Fruit fly (Drosophila melanogaster) whole organism, embryonic: ENCODE results near the gene CG7264.

Experiments used
- CG10209 ChIP-seq: fragments of 200-800 bp; sonication (Bioruptor generic); optimal IDR thresholded peaks from 3 replicates; lab custom pipeline; 2017; ENCODE audit warnings: missing biosample characterization, mild to moderate bottlenecking, missing genetic modification characterization, missing genetic modification reagents
- CG10321 ChIP-seq: fragments of 200-800 bp; sonication (Bioruptor generic); IDR thresholded peaks from 2 replicates; pipeline ENCODE4 v1.3.6; 2022; ENCODE audit warnings: missing biosample characterization, missing genetic modification characterization
- CG11247 ChIP-seq: fragments of 200-800 bp; sonication (Bioruptor generic); IDR thresholded peaks from 2 replicates; pipeline ENCODE4 v1.3.6; 2022; ENCODE audit warnings: missing biosample characterization, missing genetic modification characterization
- CG11560 ChIP-seq: fragments of 200-800 bp; sonication (Bioruptor generic); IDR thresholded peaks from 3 replicates; pipeline ENCODE4 v1.3.6; 2022; ENCODE audit warnings: missing biosample characterization, missing genetic modification characterization
- CG12071 ChIP-seq: fragments of 200-800 bp; sonication (Bioruptor generic); optimal IDR thresholded peaks from 3 replicates; lab custom pipeline; 2018; ENCODE audit warnings: missing biosample characterization, mild to moderate bottlenecking, missing genetic modification characterization
- CG12744 ChIP-seq: fragments of 200-800 bp; sonication (Bioruptor generic); optimal IDR thresholded peaks from 2 replicates; lab custom pipeline; 2016; ENCODE audit warnings: missing biosample characterization, missing genetic modification characterization
- CG15011 ChIP-seq: fragments of 200-800 bp; sonication (Bioruptor generic); optimal IDR thresholded peaks from 3 replicates; lab custom pipeline; 2018; ENCODE audit warnings: missing biosample characterization, mild to moderate bottlenecking, missing genetic modification characterization
- CG15601 ChIP-seq: fragments of 200-800 bp; sonication (Bioruptor generic); optimal IDR thresholded peaks from 3 replicates; lab custom pipeline; 2019; ENCODE audit warnings: missing biosample characterization, mild to moderate bottlenecking, missing genetic modification characterization, moderate library complexity
- CG2116 ChIP-seq: fragments of 200-800 bp; sonication (Bioruptor generic); optimal IDR thresholded peaks from 3 replicates; lab custom pipeline; 2018; ENCODE audit warnings: missing biosample characterization, mild to moderate bottlenecking, missing genetic modification characterization
- CG2202 ChIP-seq: fragments of 200-800 bp; sonication (Bioruptor generic); optimal IDR thresholded peaks from 2 replicates; lab custom pipeline; 2018; ENCODE audit warnings: missing biosample characterization, mild to moderate bottlenecking, missing genetic modification characterization
- CG33557 ChIP-seq: fragments of 200-800 bp; sonication (Bioruptor generic); optimal IDR thresholded peaks from 2 replicates; lab custom pipeline; 2019; ENCODE audit warnings: missing biosample characterization, mild to moderate bottlenecking, missing genetic modification characterization, moderate library complexity
- CG4282 ChIP-seq: fragments of 200-800 bp; sonication (Bioruptor generic); optimal IDR thresholded peaks from 2 replicates; lab custom pipeline; 2016; ENCODE audit warnings: missing biosample characterization, missing genetic modification characterization
- CG4617 ChIP-seq: fragments of 200-800 bp; sonication (Bioruptor generic); optimal IDR thresholded peaks from 3 replicates; lab custom pipeline; 2016; ENCODE audit warnings: missing biosample characterization, missing genetic modification characterization, borderline replicate concordance
- CG5245 ChIP-seq: fragments of 200-800 bp; sonication (Bioruptor generic); optimal IDR thresholded peaks from 3 replicates; lab custom pipeline; 2016; ENCODE audit warnings: missing biosample characterization, missing genetic modification characterization
- CG6765 ChIP-seq: fragments of 200-800 bp; sonication (Bioruptor generic); optimal IDR thresholded peaks from 3 replicates; lab custom pipeline; 2017; ENCODE audit warnings: missing biosample characterization, mild to moderate bottlenecking, missing genetic modification characterization
- CG7372 ChIP-seq: fragments of 200-800 bp; sonication (Bioruptor generic); IDR thresholded peaks from 2 replicates; pipeline ENCODE4 v1.3.6; 2022; ENCODE audit warnings: missing biosample characterization, missing genetic modification characterization
- CG8478 ChIP-seq: fragments of >200 bp; optimal IDR thresholded peaks from 2 replicates; lab custom pipeline; 2018
- CG8944 ChIP-seq: fragments of 200-800 bp; sonication (Bioruptor generic); optimal IDR thresholded peaks from 3 replicates; lab custom pipeline; 2016; ENCODE audit warnings: missing biosample characterization, missing genetic modification characterization
- CoRest ChIP-seq: fragments of 200-800 bp; sonication (Bioruptor generic); optimal IDR thresholded peaks from 3 replicates; lab custom pipeline; 2018; ENCODE audit warnings: missing biosample characterization, mild to moderate bottlenecking, missing genetic modification characterization, moderate library complexity
- D ChIP-seq, 2 experiments: fragments of 200-800 bp in 1 of 2; fragments of >200 bp in 1 of 2; sonication (Bioruptor generic) in 1 of 2; optimal IDR thresholded peaks; 2 replicates in 1 of 2; 3 replicates in 1 of 2; lab custom pipeline; 2017; ENCODE audit warnings: mild to moderate bottlenecking in 1 of 2, missing biosample characterization in 1 of 2, missing genetic modification characterization in 1 of 2, missing genetic modification reagents in 1 of 2
- D19A ChIP-seq: fragments of 200-800 bp; optimal IDR thresholded peaks from 3 replicates; lab custom pipeline; 2019; ENCODE audit warnings: missing biosample characterization, mild to moderate bottlenecking, missing genetic modification characterization, moderate library complexity
- Dfd ChIP-seq, 2 experiments: fragments of >200 bp; optimal IDR thresholded peaks; 2 replicates each; lab custom pipeline; 2017; ENCODE audit warnings: missing biosample characterization in 2 of 2, missing genetic modification characterization in 2 of 2
- Doc2 ChIP-seq: fragments of 200-800 bp; sonication (Bioruptor generic); IDR thresholded peaks from 2 replicates; pipeline ENCODE4 v1.3.6; 2022; ENCODE audit warnings: missing biosample characterization, missing genetic modification characterization
- Drgx ChIP-seq: fragments of 200-800 bp; sonication (Bioruptor generic); IDR thresholded peaks from 2 replicates; pipeline ENCODE4 v1.3.6; 2022; ENCODE audit warnings: missing biosample characterization, missing genetic modification characterization
- Gsc ChIP-seq: fragments of 200-800 bp; sonication (Bioruptor generic); IDR thresholded peaks from 2 replicates; pipeline ENCODE4 v1.3.6; 2022; ENCODE audit warnings: missing biosample characterization, missing genetic modification characterization
- HLH54F ChIP-seq: fragments of 200-800 bp; sonication (Bioruptor generic); optimal IDR thresholded peaks from 3 replicates; lab custom pipeline; 2016; ENCODE audit warnings: missing biosample characterization, missing genetic modification characterization
- MTF-1 ChIP-seq: fragments of 200-800 bp; sonication (Bioruptor generic); optimal IDR thresholded peaks from 2 replicates; lab custom pipeline; 2018; ENCODE audit warnings: missing biosample characterization, mild to moderate bottlenecking, missing genetic modification characterization, borderline replicate concordance
- Mes4 ChIP-seq: fragments of 200-800 bp; sonication (Bioruptor generic); optimal IDR thresholded peaks from 2 replicates; lab custom pipeline; 2016; ENCODE audit warnings: missing biosample characterization, missing genetic modification characterization
- NfI ChIP-seq: fragments of 200-800 bp; sonication (Bioruptor generic); optimal IDR thresholded peaks from 3 replicates; lab custom pipeline; 2018; ENCODE audit warnings: missing biosample characterization, mild to moderate bottlenecking, missing genetic modification characterization, moderate library complexity
- Sry-β ChIP-seq: fragments of 200-800 bp; sonication (Bioruptor generic); optimal IDR thresholded peaks from 2 replicates; lab custom pipeline; 2018; ENCODE audit warnings: missing biosample characterization, mild to moderate bottlenecking, missing genetic modification characterization, moderate library complexity
- Ssrp ChIP-seq: fragments of 200-800 bp; sonication (Bioruptor generic); optimal IDR thresholded peaks from 2 replicates; lab custom pipeline; 2018; ENCODE audit warnings: missing biosample characterization, mild to moderate bottlenecking, missing genetic modification characterization, moderate library complexity
- Trl ChIP-seq, 3 experiments: fragments of >200 bp in 2 of 3; fragments of 200-800 bp in 1 of 3; sonication (Bioruptor generic) in 1 of 3; optimal IDR thresholded peaks; 2 replicates in 1 of 3; 3 replicates in 2 of 3; lab custom pipeline; 2016 to 2017; ENCODE audit warnings: missing biosample characterization in 1 of 3, missing genetic modification characterization in 1 of 3
- Usf ChIP-seq: fragments of 200-800 bp; sonication (Bioruptor generic); optimal IDR thresholded peaks from 2 replicates; lab custom pipeline; 2017; ENCODE audit warnings: missing genotype, missing biosample characterization, missing genetic modification characterization
- bab2 ChIP-seq: fragments of 200-800 bp; sonication (Bioruptor generic); optimal IDR thresholded peaks from 2 replicates; lab custom pipeline; 2016; ENCODE audit warnings: missing biosample characterization, missing genetic modification characterization
- cg ChIP-seq: fragments of 200-800 bp; sonication (Bioruptor generic); optimal IDR thresholded peaks from 3 replicates; lab custom pipeline; 2019; ENCODE audit warnings: missing biosample characterization, mild to moderate bottlenecking, missing genetic modification characterization, moderate library complexity
- danr ChIP-seq: fragments of 200-800 bp; sonication (Bioruptor generic); IDR thresholded peaks from 2 replicates; pipeline ENCODE4 v1.3.6; 2022; ENCODE audit warnings: missing biosample characterization, missing genetic modification characterization
- dmrt99B ChIP-seq: fragments of 200-800 bp; sonication (Bioruptor generic); optimal IDR thresholded peaks from 2 replicates; lab custom pipeline; 2018; ENCODE audit warnings: missing biosample characterization, mild to moderate bottlenecking, missing genetic modification characterization, moderate library complexity
- dpn ChIP-seq, 2 experiments: fragments of 200-800 bp; sonication (Bioruptor generic); optimal IDR thresholded peaks; 3 replicates each; lab custom pipeline; 2016; ENCODE audit warnings: missing biosample characterization in 2 of 2, missing genetic modification characterization in 2 of 2
- emc ChIP-seq: fragments of 200-800 bp; sonication (Bioruptor generic); optimal IDR thresholded peaks from 2 replicates; lab custom pipeline; 2016; ENCODE audit warnings: missing biosample characterization, missing genetic modification characterization
- fru ChIP-seq: fragments of >200 bp; optimal IDR thresholded peaks from 2 replicates; lab custom pipeline; 2017
- ham ChIP-seq: fragments of 200-800 bp; sonication (Bioruptor generic); IDR thresholded peaks from 2 replicates; pipeline ENCODE4 v1.3.6; 2022; ENCODE audit warnings: missing biosample characterization, missing genetic modification characterization
- inv ChIP-seq: fragments of 200-800 bp; sonication (Bioruptor generic); IDR thresholded peaks from 2 replicates; pipeline ENCODE4 v1.3.6; 2022; ENCODE audit warnings: missing biosample characterization, missing genetic modification characterization; ENCODE audit not compliant: partially characterized antibody
- jigr1 ChIP-seq: fragments of 200-800 bp; sonication (Bioruptor generic); IDR thresholded peaks from 3 replicates; pipeline ENCODE4 v1.3.6; 2022; ENCODE audit warnings: missing biosample characterization, missing genetic modification characterization
- kah ChIP-seq: fragments of 200-800 bp; sonication (Bioruptor generic); optimal IDR thresholded peaks from 2 replicates; lab custom pipeline; 2018; ENCODE audit warnings: missing biosample characterization, mild to moderate bottlenecking, missing genetic modification characterization
- nom ChIP-seq: fragments of 200-800 bp; sonication (Bioruptor generic); optimal IDR thresholded peaks from 2 replicates; lab custom pipeline; 2017; ENCODE audit warnings: missing biosample characterization, missing genetic modification characterization, mild to moderate bottlenecking, moderate library complexity, missing genetic modification reagents
- pho ChIP-seq: fragments of 200-800 bp; sonication (Bioruptor generic); optimal IDR thresholded peaks from 2 replicates; lab custom pipeline; 2016; ENCODE audit warnings: missing biosample characterization, missing genetic modification characterization
- slbo ChIP-seq: fragments of 200-800 bp; sonication (Bioruptor generic); IDR thresholded peaks from 2 replicates; pipeline ENCODE4 v1.3.6; 2022; ENCODE audit warnings: missing biosample characterization, missing genetic modification characterization
- sr ChIP-seq: fragments of 200-800 bp; sonication (Bioruptor generic); IDR thresholded peaks from 3 replicates; pipeline ENCODE4 v1.3.6; 2022; ENCODE audit warnings: missing biosample characterization, missing genetic modification characterization
- wdn ChIP-seq: fragments of 200-800 bp; sonication (Bioruptor generic); IDR thresholded peaks from 2 replicates; pipeline ENCODE4 v1.3.6; 2022; ENCODE audit warnings: missing biosample characterization, missing genetic modification characterization
- z ChIP-seq: fragments of 200-800 bp; sonication (Bioruptor generic); IDR thresholded peaks from 3 replicates; pipeline ENCODE4 v1.3.6; 2022; ENCODE audit warnings: missing biosample characterization, missing genetic modification characterization
- zen ChIP-seq: fragments of 200-800 bp; sonication (Bioruptor generic); optimal IDR thresholded peaks from 3 replicates; lab custom pipeline; 2018; ENCODE audit warnings: missing biosample characterization, mild to moderate bottlenecking, missing genetic modification characterization, moderate library complexity
- zf30C ChIP-seq: fragments of 200-800 bp; sonication (Bioruptor generic); optimal IDR thresholded peaks from 3 replicates; lab custom pipeline; 2018; ENCODE audit warnings: missing biosample characterization, mild to moderate bottlenecking, missing genetic modification characterization

The CG7264 gene

DNA sequence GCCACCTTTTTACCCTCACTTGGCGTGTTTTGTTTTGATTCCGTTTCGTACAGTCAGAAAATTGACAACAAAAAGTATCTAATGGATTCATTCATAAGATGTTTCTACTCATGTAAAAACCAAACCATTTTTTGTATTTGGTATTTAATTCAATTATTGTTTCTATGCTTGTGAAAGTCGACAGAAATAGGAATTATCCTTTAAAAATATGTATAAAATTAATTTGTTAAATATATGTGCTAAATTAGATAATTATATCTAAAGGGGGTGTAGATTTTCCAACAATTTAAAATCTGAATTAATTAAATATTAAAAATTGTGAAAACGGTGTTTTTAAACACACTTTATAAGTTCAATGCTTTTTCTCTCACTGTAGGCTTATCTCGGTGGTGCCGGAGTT lies 34.8 kb downstream of the CG7264 start (continued):
- no peak for TF ChIP-seq CG7372 (GFP tag; lab: Robert Waterston, UW)
- TF ChIP-seq dpn (GFP tag; optimal IDR thresholded peaks at IDR 0.05; lab: Kevin White, UChicago) = no peak
- no peak for TF ChIP-seq sr (GFP tag; lab: Robert Waterston, UW)
- TF ChIP-seq CG11560 (tag; lab: Robert Waterston, UW) = no peak
- TF ChIP-seq jigr1 (GFP tag; lab: Robert Waterston, UW) = no peak
- no peak for TF ChIP-seq danr
- TF ChIP-seq CG10321 (GFP tag; lab: Robert Waterston, UW) = no peak
- TF ChIP-seq Gsc (GFP tag; lab: Robert Waterston, UW) = no peak
- no peak for TF ChIP-seq Ssrp (tag; lab: Kevin White, UChicago)
- no peak for TF ChIP-seq ham (GFP tag; lab: Robert Waterston, UW)
- TF ChIP-seq Dfd (GFP tag; optimal IDR thresholded peaks at IDR 0.05; lab: Kevin White, UChicago) = no peak
- no peak for TF ChIP-seq D (optimal IDR thresholded peaks at IDR 0.05; lab: Kevin White, UChicago)
- TF ChIP-seq D (GFP tag; optimal IDR thresholded peaks at IDR 0.05; lab: Kevin White, UChicago) = no peak
- TF ChIP-seq CG8478 (lab: Kevin White, UChicago) = no peak
- no peak for TF ChIP-seq Mes4
- no peak for TF ChIP-seq CG33557 (GFP tag; lab: Kevin White, UChicago)
- no peak for TF ChIP-seq D19A (tag; lab: Kevin White, UChicago)
- TF ChIP-seq zen = no peak
- no peak for TF ChIP-seq Sry-β
- TF ChIP-seq z = no peak
- no peak for TF ChIP-seq CG12071 (GFP tag; lab: Kevin White, UChicago)
- peak; percentile 19 for TF ChIP-seq CoRest (tag; lab: Kevin White, UChicago)
- peak; percentile 11 for TF ChIP-seq CG10209 (GFP tag; lab: Kevin White, UChicago)
- TF ChIP-seq emc (GFP tag; lab: Kevin White, UChicago) = no peak
- no peak for TF ChIP-seq nom (GFP tag; lab: Kevin White, UChicago)
- TF ChIP-seq CG8944 = no peak
- TF ChIP-seq kah = no peak
- no peak for TF ChIP-seq CG4282 (GFP tag; lab: Kevin White, UChicago)
- TF ChIP-seq CG15011 = no peak
- TF ChIP-seq zf30C (GFP tag; lab: Kevin White, UChicago) = no peak
- TF ChIP-seq CG2116 (GFP tag; lab: Kevin White, UChicago) = no peak
- TF ChIP-seq MTF-1 (GFP tag; lab: Kevin White, UChicago) = no peak
- peak; percentile 47 for TF ChIP-seq dmrt99B
- TF ChIP-seq cg = no peak
- TF ChIP-seq Usf (GFP tag; lab: Kevin White, UChicago) = no peak
- no peak for TF ChIP-seq CG6765
- TF ChIP-seq bab2 (GFP tag; lab: Kevin White, UChicago) = no peak
- TF ChIP-seq Drgx (GFP tag; lab: Robert Waterston, UW) = no peak
- TF ChIP-seq Doc2 (GFP tag; lab: Robert Waterston, UW) = no peak
- no peak for TF ChIP-seq CG5245 (GFP tag; lab: Kevin White, UChicago)
- no peak for TF ChIP-seq CG11247 (GFP tag; lab: Robert Waterston, UW)
- TF ChIP-seq CG12744 = no peak
- no peak for TF ChIP-seq HLH54F (GFP tag; lab: Kevin White, UChicago)
- TF ChIP-seq CG2202 (tag; lab: Kevin White, UChicago) = no peak
- no peak for TF ChIP-seq Trl (optimal IDR thresholded peaks at IDR 0.05; lab: Kevin White, UChicago)
- no peak for TF ChIP-seq Trl (GFP tag; optimal IDR thresholded peaks at IDR 0.05; lab: Kevin White, UChicago)
- TF ChIP-seq CG15601 (tag; lab: Kevin White, UChicago) = no peak
- TF ChIP-seq NfI = no peak
- no peak for TF ChIP-seq CG4617 (GFP tag; lab: Kevin White, UChicago)
- no peak for TF ChIP-seq inv
- no peak for TF ChIP-seq slbo
- TF ChIP-seq pho (GFP tag; lab: Kevin White, UChicago) = no peak
- no peak for TF ChIP-seq wdn (GFP tag; lab: Robert Waterston, UW)
- TF ChIP-seq fru = no peak
